Worm (Caenorhabditis elegans) whole organism, late embryonic: ENCODE results near the gene C49A9.3.

Experiments
- C08G9.2 ChIP-seq: sonication (generic microtip); optimal IDR thresholded peaks from 2 replicates; lab custom pipeline; 2016; ENCODE audit warnings: mild to moderate bottlenecking, missing genetic modification characterization, moderate library complexity, missing compliant biosample characterization
- F13H6.1 ChIP-seq: sonication (generic microtip); optimal IDR thresholded peaks from 2 replicates; lab custom pipeline; 2016; ENCODE audit warnings: missing genetic modification characterization, missing compliant biosample characterization
- K02D7.2 ChIP-seq: sonication (generic microtip); optimal IDR thresholded peaks from 2 replicates; lab custom pipeline; 2017; ENCODE audit warnings: mild to moderate bottlenecking, missing genetic modification characterization, missing compliant biosample characterization
- T23F11.4 ChIP-seq: fragments of 200-800 bp; sonication (Bioruptor generic); optimal IDR thresholded peaks from 2 replicates; lab custom pipeline; 2018; ENCODE audit warnings: mild to moderate bottlenecking, missing genetic modification characterization, missing compliant biosample characterization
- ahr-1 ChIP-seq: sonication (generic microtip); optimal IDR thresholded peaks from 2 replicates; lab custom pipeline; 2016; ENCODE audit warnings: missing genetic modification characterization, missing compliant biosample characterization
- ceh-2 ChIP-seq: sonication (generic microtip); optimal IDR thresholded peaks from 2 replicates; lab custom pipeline; 2016; ENCODE audit warnings: missing genotype, missing genetic modification characterization, missing compliant biosample characterization
- ceh-24 ChIP-seq: sonication (generic microtip); optimal IDR thresholded peaks from 2 replicates; lab custom pipeline; 2016; ENCODE audit warnings: mild to moderate bottlenecking, missing genetic modification characterization, missing compliant biosample characterization
- ceh-30 ChIP-seq: fragments of 150-350 bp; optimal IDR thresholded peaks from 2 replicates; lab custom pipeline; 2014; ENCODE audit warnings: missing biosample characterization, missing genetic modification characterization
- ceh-45 ChIP-seq: fragments of 200-800 bp; sonication (Bioruptor generic); IDR thresholded peaks from 2 replicates; pipeline ENCODE4 v1.3.6; 2022; ENCODE audit warnings: missing genetic modification reagents, missing genetic modification characterization, missing compliant biosample characterization
- ceh-9 ChIP-seq: sonication (generic microtip); optimal IDR thresholded peaks from 2 replicates; lab custom pipeline; 2016; ENCODE audit warnings: mild to moderate bottlenecking, missing genetic modification characterization, inconsistent platforms, missing compliant biosample characterization
- che-1 ChIP-seq: sonication (generic microtip); optimal IDR thresholded peaks from 2 replicates; lab custom pipeline; 2016; ENCODE audit warnings: mild to moderate bottlenecking, missing genetic modification characterization, missing compliant biosample characterization
- dve-1 ChIP-seq: sonication (generic microtip); optimal IDR thresholded peaks from 2 replicates; lab custom pipeline; 2017; ENCODE audit warnings: antibody characterized with exemption, mild to moderate bottlenecking, missing genetic modification characterization, missing compliant biosample characterization
- ets-4 ChIP-seq: sonication (generic microtip); optimal IDR thresholded peaks from 2 replicates; lab custom pipeline; 2016; ENCODE audit warnings: missing genetic modification characterization, missing compliant biosample characterization
- eyg-1 ChIP-seq: sonication (generic microtip); optimal IDR thresholded peaks from 2 replicates; lab custom pipeline; 2016; ENCODE audit warnings: missing genotype, missing genetic modification characterization, missing compliant biosample characterization
- fkh-10 ChIP-seq: fragments of 150-350 bp; optimal IDR thresholded peaks from 2 replicates; lab custom pipeline; 2014; ENCODE audit warnings: missing biosample characterization, missing genetic modification reagents, missing genetic modification characterization
- gmeb-2 ChIP-seq: sonication (generic microtip); optimal IDR thresholded peaks from 2 replicates; lab custom pipeline; 2016; ENCODE audit warnings: missing genetic modification characterization, inconsistent platforms, missing compliant biosample characterization
- hlh-15 ChIP-seq: sonication (generic microtip); optimal IDR thresholded peaks from 2 replicates; lab custom pipeline; 2016; ENCODE audit warnings: missing genetic modification characterization, missing compliant biosample characterization
- hlh-8 ChIP-seq: sonication (generic microtip); optimal IDR thresholded peaks from 2 replicates; lab custom pipeline; 2016; ENCODE audit warnings: missing genotype, missing genetic modification characterization, missing compliant biosample characterization
- lim-6 ChIP-seq: sonication (generic microtip); optimal IDR thresholded peaks from 2 replicates; lab custom pipeline; 2016; ENCODE audit warnings: missing genetic modification characterization, missing compliant biosample characterization
- lin-11 ChIP-seq: fragments of 200-800 bp; sonication (Bioruptor generic); optimal IDR thresholded peaks from 2 replicates; lab custom pipeline; 2018; ENCODE audit warnings: mild to moderate bottlenecking, missing genetic modification characterization, missing compliant biosample characterization
- mec-3 ChIP-seq: sonication (generic microtip); optimal IDR thresholded peaks from 2 replicates; lab custom pipeline; 2016; ENCODE audit warnings: borderline replicate concordance, missing genetic modification characterization, missing compliant biosample characterization
- nfya-1 ChIP-seq: sonication (generic microtip); optimal IDR thresholded peaks from 2 replicates; lab custom pipeline; 2017; ENCODE audit warnings: missing genetic modification characterization, mild to moderate bottlenecking, missing compliant biosample characterization, antibody characterized with exemption, moderate library complexity
- nhr-232 ChIP-seq: sonication (generic microtip); optimal IDR thresholded peaks from 2 replicates; lab custom pipeline; 2016; ENCODE audit warnings: missing genetic modification characterization, missing compliant biosample characterization
- npax-4 ChIP-seq: sonication (generic microtip); optimal IDR thresholded peaks from 2 replicates; lab custom pipeline; 2016; ENCODE audit warnings: missing genetic modification characterization, missing compliant biosample characterization
- odd-2 ChIP-seq: sonication (generic microtip); optimal IDR thresholded peaks from 2 replicates; lab custom pipeline; 2017; ENCODE audit warnings: antibody characterized with exemption, mild to moderate bottlenecking, missing genetic modification characterization, missing compliant biosample characterization
- pax-1 ChIP-seq: fragments of 150-350 bp; optimal IDR thresholded peaks from 2 replicates; lab custom pipeline; 2014; ENCODE audit warnings: missing biosample characterization, missing genetic modification characterization
- pha-4 ChIP-seq: fragments of 150-350 bp; optimal IDR thresholded peaks from 2 replicates; lab custom pipeline; 2018; ENCODE audit warnings: missing biosample characterization, missing genetic modification reagents, missing genetic modification characterization
- pqm-1 ChIP-seq: sonication (generic microtip); optimal IDR thresholded peaks from 2 replicates; lab custom pipeline; 2016; ENCODE audit warnings: missing genetic modification characterization, missing compliant biosample characterization
- rnt-1 ChIP-seq: sonication (generic microtip); optimal IDR thresholded peaks from 2 replicates; lab custom pipeline; 2016; ENCODE audit warnings: missing genetic modification characterization, missing compliant biosample characterization
- sdc-2 ChIP-seq: sonication (generic microtip); optimal IDR thresholded peaks from 2 replicates; lab custom pipeline; 2016; ENCODE audit warnings: missing genotype, missing genetic modification characterization, missing compliant biosample characterization
- syd-9 ChIP-seq: sonication (generic microtip); optimal IDR thresholded peaks from 2 replicates; lab custom pipeline; 2016; ENCODE audit warnings: mild to moderate bottlenecking, missing genetic modification characterization, moderate library complexity, missing compliant biosample characterization
- tbx-2 ChIP-seq: sonication (generic microtip); optimal IDR thresholded peaks from 2 replicates; lab custom pipeline; 2016; ENCODE audit warnings: missing genetic modification characterization, missing compliant biosample characterization
- unc-3 ChIP-seq, 2 experiments: fragments of 200-800 bp in 1 of 2; sonication (Bioruptor generic) in 1 of 2; sonication (generic microtip) in 1 of 2; conservative IDR thresholded peaks in 1 of 2; optimal IDR thresholded peaks in 1 of 2; 2 replicates each; pipeline versions ENCODE4 v1.3.6 to Lab custom; 2016 to 2022; ENCODE audit warnings: missing compliant biosample characterization in 2 of 2, missing genetic modification characterization in 2 of 2, missing genetic modification reagents in 1 of 2
- unc-42 ChIP-seq: sonication (generic microtip); optimal IDR thresholded peaks from 2 replicates; lab custom pipeline; 2016; ENCODE audit warnings: missing genotype, missing genetic modification characterization, missing compliant biosample characterization
- unc-55 ChIP-seq: sonication (generic microtip); optimal IDR thresholded peaks from 2 replicates; lab custom pipeline; 2017; ENCODE audit warnings: missing biosample characterization, missing genetic modification reagents, missing genetic modification characterization
- unc-86 ChIP-seq: sonication (generic microtip); optimal IDR thresholded peaks from 2 replicates; lab custom pipeline; 2016; ENCODE audit warnings: missing genetic modification characterization, missing compliant biosample characterization
- zip-5 ChIP-seq: sonication (generic microtip); optimal IDR thresholded peaks from 2 replicates; lab custom pipeline; 2016; ENCODE audit warnings: missing genetic modification characterization, missing compliant biosample characterization

The C49A9.3 gene

DNA sequence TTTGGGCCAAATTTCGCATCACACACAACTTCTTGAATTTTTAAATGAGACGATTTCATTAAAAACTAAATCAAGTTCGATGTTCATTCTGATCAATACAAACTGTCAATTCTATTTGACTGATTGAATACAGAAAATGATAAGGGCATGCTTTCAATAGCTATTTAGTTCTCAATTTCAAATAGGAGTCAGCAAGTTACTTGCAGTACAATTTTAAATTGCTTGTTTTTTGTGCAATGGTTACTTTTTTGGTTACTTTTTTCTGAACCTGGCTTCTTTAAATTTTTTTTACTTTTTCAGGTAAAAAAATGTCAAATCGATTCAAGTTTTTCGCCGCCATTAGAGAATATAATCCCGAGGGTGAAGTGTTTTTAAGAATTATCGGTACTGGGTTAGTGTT lies 3.3 kb downstream of the C49A9.3 start, which contains the start of gene C49A9.2:
Gene C49A9.2 (plus strand): TSS at position 301 of the 400 bp plus-strand sequence.
- TF ChIP-seq rnt-1 (tag; lab: Kevin White, UChicago) (no peak), npax-4 (tag; lab: Kevin White, UChicago) (no peak), pqm-1 (tag; lab: Kevin White, UChicago) (no peak), ceh-24 (no peak), unc-86 (tag; lab: Kevin White, UChicago) (no peak), K02D7.2 (tag; lab: Kevin White, UChicago) (no peak), lim-6 (tag; lab: Kevin White, UChicago) (no peak), ceh-9 (tag; lab: Kevin White, UChicago) (no peak), mec-3 (tag; lab: Kevin White, UChicago) (no peak), ceh-45 (GFP tag; lab: Robert Waterston, UW) (no peak), F13H6.1 (tag; lab: Kevin White, UChicago) (no peak), sdc-2 (no peak), C08G9.2 (tag; lab: Kevin White, UChicago) (no peak), che-1 (tag; lab: Kevin White, UChicago) (no peak), eyg-1 (tag; lab: Kevin White, UChicago) (no peak), ceh-30 (tag; lab: Kevin White, UChicago) (no peak), unc-55 (no peak)
- TF ChIP-seq, all 69 proteins: peak for 0

ce11 chrIV:6227974-6228373 lies 6.1 kb downstream of the C49A9.3 start, which contains the start of gene C49A9.1:
Gene C49A9.1 (plus strand): TSS chrIV:6228190.
- no peak for TF ChIP-seq F13H6.1 (tag; lab: Kevin White, UChicago)
- no peak for TF ChIP-seq hlh-8 (tag; lab: Kevin White, UChicago)
- TF ChIP-seq che-1 (tag; lab: Kevin White, UChicago) = no peak
- TF ChIP-seq fkh-10 (GFP tag; lab: Kevin White, UChicago) = no peak
- no peak for TF ChIP-seq nhr-232 (tag; lab: Kevin White, UChicago)

- TF ChIP-seq nfya-1 (tag; lab: Kevin White, UChicago) = no peak
- no peak for TF ChIP-seq odd-2 (tag; lab: Kevin White, UChicago)
- TF ChIP-seq nhr-232 (tag; lab: Kevin White, UChicago) = no peak
- no peak for TF ChIP-seq hlh-15 (tag; lab: Kevin White, UChicago)
- TF ChIP-seq unc-42 (tag; lab: Kevin White, UChicago) = no peak
- TF ChIP-seq zip-5 = no peak
- TF ChIP-seq pax-1 (tag; lab: Kevin White, UChicago) = no peak
- no peak for TF ChIP-seq ahr-1 (tag; lab: Kevin White, UChicago)
- TF ChIP-seq T23F11.4 = no peak
- TF ChIP-seq unc-3 (GFP tag; conservative IDR thresholded peaks at IDR 0.05; lab: Robert Waterston, UW) = no peak
- TF ChIP-seq unc-3 (tag; optimal IDR thresholded peaks at IDR 0.05; lab: Kevin White, UChicago) = no peak
- TF ChIP-seq pha-4 (tag; lab: Kevin White, UChicago) = no peak
- TF ChIP-seq ceh-24 = no peak
- TF ChIP-seq tbx-2 (tag; lab: Kevin White, UChicago) = no peak
- no peak for TF ChIP-seq lin-11 (tag; lab: Kevin White, UChicago)
- TF ChIP-seq ets-4 (tag; lab: Kevin White, UChicago) = no peak
- no peak for TF ChIP-seq syd-9
- no peak for TF ChIP-seq ceh-2
- no peak for TF ChIP-seq gmeb-2 (tag; lab: Kevin White, UChicago)
- no peak for TF ChIP-seq dve-1 (tag; lab: Kevin White, UChicago)
Observed at ce11 chrIV:6230560-6231073, 8.7 kb downstream of the C49A9.3 start, which contains the start of gene F58F9.4. Gene F58F9.4 (plus strand): TSS chrIV:6231023.
